Worm (Caenorhabditis elegans): ENCODE data around the gene scl-27.

scl-27 gene

ce11 chrV:399721-400120 is at the start of gene scl-27:
scl-27 (plus strand) TSS chrV:400021.
- TF ChIP-seq med-1 (GFP tag; optimal IDR thresholded peaks at IDR 0.05; ENCODE audit: insufficient read depth), result no peak
- TF ChIP-seq ztf-29 (GFP tag; IDR thresholded peaks at IDR 0.05), result no peak
- no peak for TF ChIP-seq cog-1 (tag; optimal IDR thresholded peaks at IDR 0.05)
- no peak for TF ChIP-seq flt-1 (GFP tag; IDR thresholded peaks at IDR 0.05)
- TF ChIP-seq ztf-23 (GFP tag; IDR thresholded peaks at IDR 0.05), result no peak
- TF ChIP-seq klf-2 (GFP tag; conservative IDR thresholded peaks at IDR 0.05), result no peak

ce11 chrV:350822-351221 is 49.0 kb upstream of the scl-27 start:
- no peak for TF ChIP-seq tab-1 (GFP tag; IDR thresholded peaks at IDR 0.05)
- TF ChIP-seq flt-1 (GFP tag; IDR thresholded peaks at IDR 0.05), result no peak
- no peak for TF ChIP-seq klf-2 (GFP tag; conservative IDR thresholded peaks at IDR 0.05)
- no peak for TF ChIP-seq cog-1 (tag; optimal IDR thresholded peaks at IDR 0.05)
- TF ChIP-seq ref-1 (GFP tag; conservative IDR thresholded peaks at IDR 0.05), result no peak
- TF ChIP-seq ztf-29 (GFP tag; IDR thresholded peaks at IDR 0.05), result no peak
- TF ChIP-seq ztf-23 (GFP tag; IDR thresholded peaks at IDR 0.05), result no peak
- TF ChIP-seq med-1 (GFP tag; optimal IDR thresholded peaks at IDR 0.05; ENCODE audit: insufficient read depth), result no peak
- no peak for TF ChIP-seq T22C8.4 (GFP tag; IDR thresholded peaks at IDR 0.05)

ce11 chrV:351787-352186 is 48.0 kb upstream of the scl-27 start:
- TF ChIP-seq T22C8.4 (GFP tag; IDR thresholded peaks at IDR 0.05) (no peak), ztf-29 (GFP tag; IDR thresholded peaks at IDR 0.05) (no peak), tab-1 (GFP tag; IDR thresholded peaks at IDR 0.05) (no peak), cog-1 (tag; optimal IDR thresholded peaks at IDR 0.05) (no peak), flt-1 (GFP tag; IDR thresholded peaks at IDR 0.05) (no peak), ref-1 (GFP tag; conservative IDR thresholded peaks at IDR 0.05) (no peak), klf-2 (GFP tag; conservative IDR thresholded peaks at IDR 0.05) (no peak), med-1 (GFP tag; optimal IDR thresholded peaks at IDR 0.05; ENCODE audit: insufficient read depth) (no peak)

DNA sequence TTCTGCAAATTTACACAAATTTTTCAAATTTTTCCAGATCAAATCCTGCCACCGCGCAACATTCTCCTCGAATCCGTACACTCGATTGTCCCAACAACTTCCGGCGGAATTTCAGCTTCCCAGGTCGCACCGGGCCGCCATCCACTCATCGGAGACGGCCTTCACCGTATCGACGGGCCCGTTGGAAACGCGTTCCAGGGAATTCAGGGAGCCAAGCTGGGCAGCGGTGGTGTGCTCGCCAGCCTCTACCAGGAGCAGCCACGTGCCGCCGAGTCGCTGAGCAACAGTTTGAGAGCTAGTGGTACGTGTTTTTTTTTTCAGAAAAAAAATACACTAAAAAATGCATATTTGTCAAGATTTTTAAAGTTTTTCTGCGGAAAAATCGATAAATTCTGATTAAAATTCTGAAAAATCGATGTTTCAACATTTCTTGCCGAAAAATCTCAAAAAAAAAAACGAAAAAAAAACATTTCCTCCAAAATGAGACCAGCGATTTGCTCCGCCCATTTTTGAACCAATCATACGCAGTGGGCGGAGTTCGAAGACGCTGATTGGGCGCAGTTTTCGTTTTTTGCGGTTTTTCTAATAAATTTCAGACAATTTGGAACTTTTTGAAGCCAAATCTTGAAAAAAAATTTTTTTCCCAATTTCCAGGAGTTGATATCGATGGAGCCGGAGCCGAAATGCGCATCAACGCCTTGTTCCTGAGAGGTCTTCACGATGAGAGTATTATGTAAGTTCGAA is 42.7 kb upstream of the scl-27 start:
- TF ChIP-seq ref-1 (GFP tag; conservative IDR thresholded peaks at IDR 0.05), result no peak
- no peak for TF ChIP-seq ztf-29 (GFP tag; IDR thresholded peaks at IDR 0.05)
- no peak for TF ChIP-seq cog-1 (tag; optimal IDR thresholded peaks at IDR 0.05)
- no peak for TF ChIP-seq klf-2 (GFP tag; conservative IDR thresholded peaks at IDR 0.05)
- TF ChIP-seq med-1 (GFP tag; optimal IDR thresholded peaks at IDR 0.05; ENCODE audit: insufficient read depth), result no peak
- TF ChIP-seq ztf-23 (GFP tag; IDR thresholded peaks at IDR 0.05), result no peak
- no peak for TF ChIP-seq T22C8.4 (GFP tag; IDR thresholded peaks at IDR 0.05)
- no peak for TF ChIP-seq flt-1 (GFP tag; IDR thresholded peaks at IDR 0.05)
- no peak for TF ChIP-seq tab-1 (GFP tag; IDR thresholded peaks at IDR 0.05)

DNA sequence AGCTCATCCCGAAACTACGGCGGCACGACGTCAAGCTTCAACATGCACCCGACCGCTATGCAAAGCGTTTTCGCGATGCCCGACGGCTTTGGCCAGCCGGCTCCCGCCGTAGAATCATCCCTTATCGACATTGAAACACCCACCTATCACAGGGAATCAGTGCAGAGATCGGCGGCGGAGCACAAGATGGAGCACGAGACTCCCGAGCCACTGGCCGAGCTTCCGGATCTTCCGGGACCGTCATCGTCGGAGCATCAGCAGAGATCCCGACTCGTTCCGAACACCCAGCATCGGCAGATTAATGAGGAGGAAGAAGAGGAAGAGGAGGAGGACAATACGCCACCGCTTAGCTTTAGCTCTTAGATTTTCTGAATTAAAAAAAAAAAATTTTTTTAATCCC is 41.3 kb upstream of the scl-27 start:
- TF ChIP-seq T22C8.4 (GFP tag; IDR thresholded peaks at IDR 0.05) (no peak), tab-1 (GFP tag; IDR thresholded peaks at IDR 0.05) (no peak), flt-1 (GFP tag; IDR thresholded peaks at IDR 0.05) (no peak), ztf-23 (GFP tag; IDR thresholded peaks at IDR 0.05) (no peak), klf-2 (GFP tag; conservative IDR thresholded peaks at IDR 0.05) (no peak)

DNA sequence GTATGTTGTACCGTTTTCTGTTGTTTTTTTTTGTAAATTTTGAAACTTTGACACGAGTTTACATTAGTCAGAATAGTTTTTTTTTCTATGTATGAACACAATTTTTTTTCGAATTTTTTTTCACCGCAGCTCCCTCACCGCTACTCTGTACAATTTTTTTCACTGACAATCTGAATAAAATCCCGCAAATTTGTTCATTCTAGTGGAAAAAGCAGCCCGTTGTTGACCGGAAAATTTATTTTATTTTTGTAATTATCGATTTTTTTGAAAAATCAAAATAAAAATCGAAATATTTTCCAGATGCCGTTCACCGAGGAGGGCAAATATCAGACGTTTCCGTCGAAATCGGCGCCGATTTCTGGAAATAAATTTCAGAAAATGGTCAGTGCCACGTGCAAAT is 40.4 kb upstream of the scl-27 start, which contains the start of gene T22H9.1:
Gene T22H9.1, plus strand, starts transcription at position 301 of the 400 bp plus-strand sequence.
- TF ChIP-seq ref-1 (GFP tag; conservative IDR thresholded peaks at IDR 0.05) (no peak), ztf-23 (GFP tag; IDR thresholded peaks at IDR 0.05) (no peak), klf-2 (GFP tag; conservative IDR thresholded peaks at IDR 0.05) (no peak), tab-1 (GFP tag; IDR thresholded peaks at IDR 0.05) (no peak), flt-1 (GFP tag; IDR thresholded peaks at IDR 0.05) (no peak), cog-1 (tag; optimal IDR thresholded peaks at IDR 0.05) (no peak), T22C8.4 (GFP tag; IDR thresholded peaks at IDR 0.05) (no peak)

DNA sequence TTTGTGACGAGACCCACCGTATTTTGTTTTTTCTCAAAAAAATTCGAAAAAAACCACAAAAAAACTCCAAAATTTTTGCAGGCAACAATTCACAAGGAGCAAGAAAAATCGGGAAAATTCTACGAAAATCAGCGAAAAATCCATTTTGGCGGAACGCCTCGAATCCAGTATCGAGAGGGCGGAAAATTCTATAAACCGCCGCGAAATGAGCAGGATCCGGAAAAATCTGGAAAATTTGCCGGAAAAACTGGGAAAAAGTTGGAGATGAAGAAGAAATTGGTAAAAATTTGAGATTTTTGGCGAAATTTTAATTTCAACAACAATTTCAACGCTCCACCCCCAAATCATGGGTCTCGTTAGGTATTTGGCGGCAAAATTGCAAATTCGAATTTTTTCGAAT is 39.8 kb upstream of the scl-27 start:
- TF ChIP-seq ref-1 (GFP tag; conservative IDR thresholded peaks at IDR 0.05) (no peak), med-1 (GFP tag; optimal IDR thresholded peaks at IDR 0.05; ENCODE audit: insufficient read depth) (no peak)

DNA sequence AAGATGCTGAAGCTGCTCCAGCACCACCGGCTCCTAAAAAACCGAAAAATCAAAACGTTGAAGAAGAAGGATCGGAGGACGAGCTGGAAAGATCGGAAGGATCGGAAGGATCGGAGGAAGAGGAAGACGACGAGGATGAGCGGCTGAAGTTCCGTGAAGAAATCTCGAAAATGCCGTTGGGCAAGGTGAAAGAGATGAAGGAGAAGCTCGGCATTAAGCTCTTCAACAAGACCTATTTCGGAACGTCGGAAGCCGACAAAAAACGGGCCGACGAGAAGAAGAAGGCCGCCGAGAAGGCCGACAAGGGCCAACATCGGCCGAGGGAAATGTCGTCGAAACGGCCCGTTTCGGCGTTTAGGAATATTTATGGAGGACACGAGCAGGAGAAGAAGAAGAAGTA is 38.5 kb upstream of the scl-27 start:
- TF ChIP-seq T22C8.4 (GFP tag; IDR thresholded peaks at IDR 0.05), result no peak
- TF ChIP-seq ztf-23 (GFP tag; IDR thresholded peaks at IDR 0.05), result no peak
- no peak for TF ChIP-seq tab-1 (GFP tag; IDR thresholded peaks at IDR 0.05)
- no peak for TF ChIP-seq ref-1 (GFP tag; conservative IDR thresholded peaks at IDR 0.05)
- no peak for TF ChIP-seq flt-1 (GFP tag; IDR thresholded peaks at IDR 0.05)
- no peak for TF ChIP-seq med-1 (GFP tag; optimal IDR thresholded peaks at IDR 0.05; ENCODE audit: insufficient read depth)
- no peak for TF ChIP-seq ztf-29 (GFP tag; IDR thresholded peaks at IDR 0.05)

DNA sequence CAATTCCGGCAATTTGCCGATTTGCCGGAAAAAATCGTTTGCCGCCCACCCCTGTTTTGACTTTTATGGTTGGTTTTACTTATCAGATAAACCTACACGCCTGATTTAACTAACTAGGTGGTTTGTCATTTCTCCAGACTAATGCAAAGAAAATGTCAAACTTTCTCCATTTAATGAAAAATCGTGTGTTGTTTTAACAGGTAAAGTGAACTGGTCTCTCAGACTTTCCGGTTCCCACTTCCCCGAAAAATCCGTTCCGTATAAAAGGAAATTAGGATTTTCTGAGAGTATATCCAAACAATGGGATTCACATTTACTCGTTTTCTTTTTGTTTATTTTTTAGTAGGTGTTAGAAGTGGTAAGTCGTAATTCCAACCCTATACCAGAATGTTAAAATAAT is 35.2 kb upstream of the scl-27 start, which contains the start of gene mltn-6:
Gene mltn-6, plus strand, starts transcription at position 301 of the 400 bp plus-strand sequence.
- TF ChIP-seq ztf-23 (GFP tag; IDR thresholded peaks at IDR 0.05) (no peak), ref-1 (GFP tag; conservative IDR thresholded peaks at IDR 0.05) (no peak), med-1 (GFP tag; optimal IDR thresholded peaks at IDR 0.05; ENCODE audit: insufficient read depth) (no peak)

ce11 chrV:370033-370432 is 29.8 kb upstream of the scl-27 start, which contains the start of gene mltn-7:
mltn-7 (plus strand) TSS chrV:370333.
- TF ChIP-seq T22C8.4 (GFP tag; IDR thresholded peaks at IDR 0.05) (no peak), ztf-29 (GFP tag; IDR thresholded peaks at IDR 0.05) (no peak), flt-1 (GFP tag; IDR thresholded peaks at IDR 0.05) (no peak), ref-1 (GFP tag; conservative IDR thresholded peaks at IDR 0.05) (no peak), klf-2 (GFP tag; conservative IDR thresholded peaks at IDR 0.05) (no peak), tab-1 (GFP tag; IDR thresholded peaks at IDR 0.05) (no peak), med-1 (GFP tag; optimal IDR thresholded peaks at IDR 0.05; ENCODE audit: insufficient read depth) (no peak), ztf-23 (GFP tag; IDR thresholded peaks at IDR 0.05) (no peak), cog-1 (tag; optimal IDR thresholded peaks at IDR 0.05) (no peak)
